Fruit fly (Drosophila melanogaster) whole organism, embryonic: ENCODE data around the gene CG14440.

Experiments
- B-H2 ChIP-seq: fragments of 200-800 bp; sonication (Bioruptor generic); optimal IDR thresholded peaks from 2 replicates; lab custom pipeline; 2018; ENCODE audit warnings: missing biosample characterization, mild to moderate bottlenecking, missing genetic modification characterization
- CG10543 ChIP-seq: fragments of 200-800 bp; sonication (Bioruptor generic); optimal IDR thresholded peaks from 3 replicates; lab custom pipeline; 2017; ENCODE audit warnings: missing biosample characterization, mild to moderate bottlenecking, missing genetic modification characterization, moderate library complexity
- CG11085 ChIP-seq: fragments of 200-800 bp; sonication (Bioruptor generic); IDR thresholded peaks from 2 replicates; pipeline ENCODE4 v1.3.6; 2022; ENCODE audit warnings: missing biosample characterization, missing genetic modification characterization
- CG12744 ChIP-seq: fragments of 200-800 bp; sonication (Bioruptor generic); optimal IDR thresholded peaks from 2 replicates; lab custom pipeline; 2016; ENCODE audit warnings: missing biosample characterization, missing genetic modification characterization
- CG12769 ChIP-seq: fragments of 200-800 bp; sonication (Bioruptor generic); optimal IDR thresholded peaks from 2 replicates; lab custom pipeline; 2019; ENCODE audit warnings: missing biosample characterization, mild to moderate bottlenecking, missing genetic modification characterization, moderate library complexity
- CG13424 ChIP-seq: fragments of 200-800 bp; sonication (Bioruptor generic); optimal IDR thresholded peaks from 2 replicates; lab custom pipeline; 2019; ENCODE audit warnings: missing biosample characterization, mild to moderate bottlenecking, missing genetic modification characterization, moderate library complexity
- CG14710 ChIP-seq: fragments of 200-800 bp; sonication (Bioruptor generic); optimal IDR thresholded peaks from 3 replicates; lab custom pipeline; 2019; ENCODE audit warnings: missing biosample characterization, mild to moderate bottlenecking, missing genetic modification characterization, moderate library complexity
- CG1602 ChIP-seq: fragments of 200-800 bp; sonication (Bioruptor generic); optimal IDR thresholded peaks from 3 replicates; lab custom pipeline; 2016; ENCODE audit warnings: missing biosample characterization, missing genetic modification characterization
- CG16815 ChIP-seq: fragments of 200-800 bp; sonication (Bioruptor generic); optimal IDR thresholded peaks from 3 replicates; lab custom pipeline; 2017; ENCODE audit warnings: missing biosample characterization, mild to moderate bottlenecking, missing genetic modification characterization
- CG2202 ChIP-seq: fragments of 200-800 bp; sonication (Bioruptor generic); optimal IDR thresholded peaks from 2 replicates; lab custom pipeline; 2018; ENCODE audit warnings: missing biosample characterization, mild to moderate bottlenecking, missing genetic modification characterization
- CG2678 ChIP-seq: fragments of 200-800 bp; sonication (Bioruptor generic); optimal IDR thresholded peaks from 3 replicates; lab custom pipeline; 2019; ENCODE audit warnings: missing biosample characterization, mild to moderate bottlenecking, missing genetic modification characterization, moderate library complexity
- CG34376 ChIP-seq: fragments of 200-800 bp; sonication (Bioruptor generic); optimal IDR thresholded peaks from 2 replicates; lab custom pipeline; 2018; ENCODE audit warnings: missing biosample characterization, mild to moderate bottlenecking, missing genetic modification characterization
- CG42726 ChIP-seq: fragments of 200-800 bp; sonication (Bioruptor generic); IDR thresholded peaks from 2 replicates; pipeline ENCODE4 v1.3.6; 2022; ENCODE audit warnings: missing biosample characterization, missing genetic modification characterization; ENCODE audit not compliant: partially characterized antibody
- CG43689 ChIP-seq: fragments of 200-800 bp; sonication (Bioruptor generic); IDR thresholded peaks from 2 replicates; pipeline ENCODE4 v1.3.6; 2022; ENCODE audit warnings: missing biosample characterization, missing genetic modification characterization
- CG6254 ChIP-seq: fragments of 200-800 bp; sonication (Bioruptor generic); optimal IDR thresholded peaks from 3 replicates; lab custom pipeline; 2017; ENCODE audit warnings: mild to moderate bottlenecking, missing biosample characterization, missing genetic modification reagents, missing genetic modification characterization
- CG7786 ChIP-seq: fragments of 200-800 bp; sonication (Bioruptor generic); optimal IDR thresholded peaks from 2 replicates; lab custom pipeline; 2016; ENCODE audit warnings: missing biosample characterization, missing genetic modification characterization
- CG8089 ChIP-seq: fragments of 200-800 bp; sonication (Bioruptor generic); optimal IDR thresholded peaks from 3 replicates; lab custom pipeline; 2016; ENCODE audit warnings: missing biosample characterization, missing genetic modification characterization
- CG9609 ChIP-seq: fragments of 200-800 bp; sonication (Bioruptor generic); optimal IDR thresholded peaks from 3 replicates; lab custom pipeline; 2016; ENCODE audit warnings: missing biosample characterization, missing genetic modification characterization
- CrebB ChIP-seq: fragments of 200-800 bp; sonication (Bioruptor generic); optimal IDR thresholded peaks from 3 replicates; lab custom pipeline; 2018; ENCODE audit warnings: missing biosample characterization, mild to moderate bottlenecking, missing genetic modification characterization
- D ChIP-seq, 2 experiments: fragments of 200-800 bp in 1 of 2; fragments of >200 bp in 1 of 2; sonication (Bioruptor generic) in 1 of 2; optimal IDR thresholded peaks; 2 replicates in 1 of 2; 3 replicates in 1 of 2; lab custom pipeline; 2017; ENCODE audit warnings: mild to moderate bottlenecking in 1 of 2, missing biosample characterization in 1 of 2, missing genetic modification characterization in 1 of 2, missing genetic modification reagents in 1 of 2
- Deaf1 ChIP-seq: fragments of 200-800 bp; optimal IDR thresholded peaks from 3 replicates; lab custom pipeline; 2019; ENCODE audit warnings: missing biosample characterization, mild to moderate bottlenecking, missing genetic modification characterization, moderate library complexity
- Dip3 ChIP-seq: fragments of 200-800 bp; sonication (Bioruptor generic); optimal IDR thresholded peaks from 3 replicates; lab custom pipeline; 2016; ENCODE audit warnings: missing biosample characterization, missing genetic modification characterization
- ERR ChIP-seq: fragments of 200-800 bp; sonication (Bioruptor generic); optimal IDR thresholded peaks from 2 replicates; lab custom pipeline; 2016; ENCODE audit warnings: missing biosample characterization, missing genetic modification characterization
- Ets65A ChIP-seq: fragments of 200-800 bp; sonication (Bioruptor generic); peaks from one replicate; lab custom pipeline; 2016; ENCODE audit warnings: missing biosample characterization, missing genetic modification characterization
- H15 ChIP-seq: fragments of 200-800 bp; sonication (Bioruptor generic); IDR thresholded peaks from 3 replicates; pipeline ENCODE4 v1.3.6; 2022; ENCODE audit warnings: missing biosample characterization, missing genetic modification characterization
- Lhr ChIP-seq: fragments of 200-800 bp; sonication (Bioruptor generic); optimal IDR thresholded peaks from 3 replicates; lab custom pipeline; 2017; ENCODE audit warnings: mild to moderate bottlenecking, missing biosample characterization, missing genetic modification reagents, missing genetic modification characterization
- NfI ChIP-seq: fragments of 200-800 bp; sonication (Bioruptor generic); optimal IDR thresholded peaks from 3 replicates; lab custom pipeline; 2018; ENCODE audit warnings: missing biosample characterization, mild to moderate bottlenecking, missing genetic modification characterization, moderate library complexity
- Ptx1 ChIP-seq: fragments of 200-800 bp; sonication (Bioruptor generic); IDR thresholded peaks from 2 replicates; pipeline ENCODE4 v1.3.6; 2022; ENCODE audit warnings: missing biosample characterization, missing genetic modification characterization
- az2 ChIP-seq: fragments of 200-800 bp; sonication (Bioruptor generic); optimal IDR thresholded peaks from 3 replicates; lab custom pipeline; 2016; ENCODE audit warnings: missing biosample characterization, missing genetic modification characterization
- bcd ChIP-seq: fragments of 200-800 bp; sonication (Bioruptor generic); optimal IDR thresholded peaks from 2 replicates; lab custom pipeline; 2017; ENCODE audit warnings: missing biosample characterization, mild to moderate bottlenecking, missing genetic modification characterization
- corto ChIP-seq: fragments of 200-800 bp; sonication (Bioruptor generic); optimal IDR thresholded peaks from 2 replicates; lab custom pipeline; 2016; ENCODE audit warnings: missing biosample characterization, mild to moderate bottlenecking, missing genetic modification characterization, moderate library complexity
- crc ChIP-seq: fragments of 200-800 bp; sonication (Bioruptor generic); optimal IDR thresholded peaks from 2 replicates; lab custom pipeline; 2016; ENCODE audit warnings: missing biosample characterization, missing genetic modification characterization
- disco-r ChIP-seq: fragments of 200-800 bp; sonication (Bioruptor generic); optimal IDR thresholded peaks from 2 replicates; lab custom pipeline; 2016; ENCODE audit warnings: missing biosample characterization, missing genetic modification characterization
- eve ChIP-seq, 2 experiments: fragments of >200 bp; optimal IDR thresholded peaks; 2 replicates each; lab custom pipeline; 2017; ENCODE audit warnings: missing biosample characterization in 2 of 2, missing genetic modification characterization in 2 of 2
- grau ChIP-seq: fragments of 200-800 bp; optimal IDR thresholded peaks from 3 replicates; lab custom pipeline; 2019; ENCODE audit warnings: missing biosample characterization, mild to moderate bottlenecking, missing genetic modification characterization, moderate library complexity
- nom ChIP-seq: fragments of 200-800 bp; sonication (Bioruptor generic); optimal IDR thresholded peaks from 2 replicates; lab custom pipeline; 2017; ENCODE audit warnings: missing biosample characterization, missing genetic modification characterization, mild to moderate bottlenecking, moderate library complexity, missing genetic modification reagents
- ranshi ChIP-seq: fragments of 200-800 bp; sonication (Bioruptor generic); IDR thresholded peaks from 2 replicates; pipeline ENCODE4 v1.3.6; 2022; ENCODE audit warnings: missing biosample characterization, missing genetic modification characterization
- rib ChIP-seq: fragments of 200-800 bp; sonication (Bioruptor generic); IDR thresholded peaks from 2 replicates; pipeline ENCODE4 v1.3.6; 2022; ENCODE audit warnings: missing biosample characterization, missing genetic modification characterization
- schlank ChIP-seq: fragments of 200-800 bp; sonication (Bioruptor generic); optimal IDR thresholded peaks from 2 replicates; lab custom pipeline; 2018; ENCODE audit warnings: missing biosample characterization, mild to moderate bottlenecking, missing genetic modification characterization
- sima ChIP-seq: fragments of 200-800 bp; sonication (Bioruptor generic); optimal IDR thresholded peaks from 2 replicates; lab custom pipeline; 2016; ENCODE audit warnings: missing biosample characterization, missing genetic modification characterization
- sug ChIP-seq: fragments of 200-800 bp; optimal IDR thresholded peaks from 2 replicates; lab custom pipeline; 2019; ENCODE audit warnings: missing biosample characterization, mild to moderate bottlenecking, missing genetic modification characterization, moderate library complexity

The CG14440 gene

DNA sequence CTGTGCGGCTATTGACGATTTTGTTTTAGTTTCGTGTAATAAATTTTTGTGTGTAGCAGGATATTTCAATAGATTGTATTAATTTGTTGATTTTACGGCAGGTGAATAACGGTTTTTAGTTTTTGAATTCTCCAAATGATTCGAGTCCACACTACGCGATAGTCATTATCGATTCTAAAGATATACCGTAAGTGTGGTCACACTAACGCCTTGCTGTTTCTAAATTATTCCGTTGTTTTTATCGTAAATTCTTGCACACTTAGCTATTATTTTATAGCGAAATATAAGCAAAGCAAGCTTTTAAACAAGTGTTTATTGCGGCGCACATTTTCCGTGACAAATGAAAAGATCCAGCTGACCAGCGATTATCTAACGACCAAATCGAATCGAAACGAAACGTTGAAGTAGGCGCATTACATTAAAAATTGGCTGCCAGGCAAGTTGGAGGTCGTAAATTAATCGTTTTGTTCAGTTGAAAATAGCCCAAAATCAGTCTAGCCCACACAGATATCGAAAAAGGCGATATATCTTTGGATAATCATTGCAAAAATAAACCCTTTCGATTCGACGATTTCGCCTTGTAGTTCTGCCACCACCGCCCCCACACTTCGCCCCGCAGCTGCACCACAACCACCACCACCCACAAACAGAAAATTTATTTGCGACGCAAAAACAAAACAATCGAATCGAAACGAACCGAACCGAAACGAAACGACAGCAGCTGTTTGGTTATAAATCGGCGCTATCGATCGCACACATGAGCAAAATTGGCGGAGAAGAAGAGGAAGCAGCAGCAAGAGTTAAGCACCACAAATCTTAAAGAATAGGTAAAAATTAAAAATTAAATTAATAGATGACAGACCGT, 14.5 kb downstream of the CG14440 start, which contains the start of gene Pink1 (continued):
- no peak for TF ChIP-seq bcd (GFP tag; lab: Kevin White, UChicago)
- 0 out of 2 replicates have a peak, but pooled peaks have one; percentile 27 for TF ChIP-seq CG42726 (GFP tag; lab: Robert Waterston, UW)
- peak; percentile 99 for TF ChIP-seq CG14710 (tag; lab: Kevin White, UChicago)
- no peak for TF ChIP-seq crc (GFP tag; lab: Kevin White, UChicago)
- no peak for TF ChIP-seq corto (GFP tag; lab: Kevin White, UChicago)

DNA sequence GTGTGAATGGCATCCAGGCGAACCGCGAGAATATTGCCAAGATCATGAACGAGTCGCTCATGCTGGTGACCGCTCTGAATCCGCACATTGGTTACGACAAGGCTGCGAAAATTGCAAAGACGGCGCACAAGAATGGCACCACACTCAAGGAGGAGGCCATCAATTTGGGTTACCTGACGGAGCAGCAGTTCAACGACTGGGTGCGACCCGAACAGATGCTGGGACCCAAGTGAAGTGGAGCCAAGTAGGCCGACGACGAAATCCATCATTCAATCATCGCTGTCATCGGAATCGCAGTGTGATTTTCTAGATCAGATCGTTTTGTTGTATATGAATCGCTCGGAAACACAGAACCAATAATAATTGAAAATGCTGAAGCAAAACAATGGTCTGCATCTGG, 16.9 kb downstream of the CG14440 start, which contains the start of gene Fum2:
TSS of gene Fum2 (plus strand) at position 301 of the 400 bp plus-strand sequence.
- TF ChIP-seq CG2202 (tag; lab: Kevin White, UChicago) (no peak), CG9609 (no peak), Ets65A (GFP tag; lab: Kevin White, UChicago) (peak; percentile 26), CrebB (no peak), NfI (GFP tag; lab: Kevin White, UChicago) (no peak), sima (GFP tag; lab: Kevin White, UChicago) (no peak), H15 (no peak)

DNA sequence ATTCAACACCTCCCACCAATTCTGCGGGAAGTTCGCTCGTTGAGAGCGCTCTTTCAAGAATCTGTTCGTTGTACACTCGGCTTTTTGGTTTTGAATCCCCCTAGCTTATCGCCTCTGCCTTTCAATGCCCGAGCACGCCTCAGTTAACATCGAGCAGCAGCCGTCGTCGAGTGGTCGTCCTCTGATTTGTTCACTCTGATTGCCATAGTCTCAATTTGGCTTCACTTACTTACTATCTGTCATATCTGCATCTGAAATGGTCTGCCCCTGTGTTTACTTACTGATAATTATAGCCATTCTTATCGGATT, 18.9 kb downstream of the CG14440 start:
- TF ChIP-seq CG10543 (GFP tag; lab: Kevin White, UChicago) (peak; percentile 56), D (optimal IDR thresholded peaks at IDR 0.05; lab: Kevin White, UChicago) (no peak), D (GFP tag; optimal IDR thresholded peaks at IDR 0.05; lab: Kevin White, UChicago) (no peak), CG42726 (GFP tag; lab: Robert Waterston, UW) (no peak), CG34376 (GFP tag; lab: Kevin White, UChicago) (peak; percentile 73), sug (tag; lab: Kevin White, UChicago) (peak; percentile 40), rib (GFP tag; lab: Robert Waterston, UW) (peak; percentile 6; the same call in 1 of the 2 replicates), CG43689 (no peak), Deaf1 (peak; percentile 87)

DNA sequence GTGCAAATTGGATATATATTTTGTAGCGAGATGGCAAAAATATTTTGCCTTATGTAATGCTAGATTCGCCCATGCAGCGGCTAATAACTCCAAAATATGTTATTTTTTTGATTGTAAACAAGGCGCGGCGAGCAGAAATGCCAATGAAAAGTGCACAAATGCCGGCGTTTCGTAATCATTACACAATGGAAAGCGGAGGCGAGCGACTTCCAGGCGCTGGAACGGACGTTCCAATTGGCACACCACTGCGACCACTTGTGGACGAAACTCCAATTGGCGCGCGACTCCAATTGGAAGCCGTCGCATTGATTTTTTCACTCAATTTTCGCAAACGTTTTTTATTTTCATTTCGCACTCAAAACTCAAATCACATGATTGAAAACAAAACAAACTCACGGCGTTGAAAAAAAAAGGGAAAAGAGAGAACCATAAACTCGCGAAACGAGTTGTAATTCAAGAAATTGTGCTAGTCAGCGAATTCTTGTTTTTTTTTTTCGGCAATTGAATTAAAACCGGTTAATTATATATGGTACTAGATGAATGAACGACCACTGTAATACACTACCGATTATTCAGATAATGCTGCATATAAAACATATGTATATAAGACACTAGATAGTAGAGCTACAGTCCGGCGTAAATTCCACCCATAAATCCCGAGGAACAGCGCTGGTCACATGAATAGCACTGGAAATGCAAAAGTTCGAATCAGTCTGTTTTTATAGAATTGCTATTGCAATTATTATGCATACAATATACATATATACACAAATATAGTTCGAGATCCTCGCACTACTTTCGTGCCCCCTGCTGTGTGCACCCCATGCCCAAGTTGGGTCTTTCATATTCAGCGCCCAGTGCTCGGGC, 19.5 kb downstream of the CG14440 start, which contains the start of gene ND-ASHI:
TSS of gene ND-ASHI (minus strand) at position 484 of the 867 bp plus-strand sequence.
- TF ChIP-seq CG2678 (tag; lab: Kevin White, UChicago): peak; percentile 96
- peak; percentile 90 for TF ChIP-seq disco-r (GFP tag; lab: Kevin White, UChicago)
- TF ChIP-seq CG1602 (GFP tag; lab: Kevin White, UChicago): peak; percentile 91
- TF ChIP-seq CG16815: peak; percentile 90
- peak; percentile 90 for TF ChIP-seq CG6254 (GFP tag; lab: Kevin White, UChicago)
- peak; percentile 92 for TF ChIP-seq grau (tag; lab: Kevin White, UChicago)
- peak; percentile 94 for TF ChIP-seq Dip3 (GFP tag; lab: Kevin White, UChicago)
- peak; percentile 98 for TF ChIP-seq B-H2 (GFP tag; lab: Kevin White, UChicago)
- TF ChIP-seq CG12769 (tag; lab: Kevin White, UChicago): peak; percentile 99
- TF ChIP-seq ERR (GFP tag; lab: Kevin White, UChicago): peak; percentile 93
- peak; percentile 94 for TF ChIP-seq Ptx1 (GFP tag; lab: Robert Waterston, UW)
- peak; percentile 79 for TF ChIP-seq Lhr (GFP tag; lab: Kevin White, UChicago)
- TF ChIP-seq sima (GFP tag; lab: Kevin White, UChicago): peak; percentile 85
- TF ChIP-seq CG13424 (tag; lab: Kevin White, UChicago): peak; percentile 92
- TF ChIP-seq CG8089 (GFP tag; lab: Kevin White, UChicago): peak; percentile 79
- TF ChIP-seq corto (GFP tag; lab: Kevin White, UChicago): peak; percentile 84
- peak; percentile 97 for TF ChIP-seq schlank (tag; lab: Kevin White, UChicago)
- TF ChIP-seq nom (GFP tag; lab: Kevin White, UChicago): peak; percentile 96
- TF ChIP-seq CG7786 (GFP tag; lab: Kevin White, UChicago): peak; percentile 88
- peak; percentile 94 for TF ChIP-seq CG11085 (GFP tag; lab: Robert Waterston, UW)
- TF ChIP-seq ranshi (GFP tag; lab: Robert Waterston, UW): peak; percentile 96
- TF ChIP-seq az2: peak; percentile 92
- no peak for TF ChIP-seq eve (GFP tag; optimal IDR thresholded peaks at IDR 0.05; lab: Kevin White, UChicago)
- peak; percentile 90 for TF ChIP-seq CG12744
